Fruit fly (Drosophila melanogaster): ENCODE measurements around the gene CG16704.

CG16704 gene

dm6 chr2L:3656667-3657066, 35.7 kb downstream of the CG16704 start, which contains the start of gene for:
Gene for, minus strand, starts transcription at chr2L:3656953.
- TF ChIP-seq Myc (optimal IDR thresholded peaks at IDR 0.05) (no peak), Sin3A (optimal IDR thresholded peaks at IDR 0.05) (no peak), h (optimal IDR thresholded peaks at IDR 0.05) (no peak), ttk (optimal IDR thresholded peaks at IDR 0.05) (no peak), insv (optimal IDR thresholded peaks at IDR 0.05) (no peak), psq (optimal IDR thresholded peaks at IDR 0.05) (no peak)

DNA sequence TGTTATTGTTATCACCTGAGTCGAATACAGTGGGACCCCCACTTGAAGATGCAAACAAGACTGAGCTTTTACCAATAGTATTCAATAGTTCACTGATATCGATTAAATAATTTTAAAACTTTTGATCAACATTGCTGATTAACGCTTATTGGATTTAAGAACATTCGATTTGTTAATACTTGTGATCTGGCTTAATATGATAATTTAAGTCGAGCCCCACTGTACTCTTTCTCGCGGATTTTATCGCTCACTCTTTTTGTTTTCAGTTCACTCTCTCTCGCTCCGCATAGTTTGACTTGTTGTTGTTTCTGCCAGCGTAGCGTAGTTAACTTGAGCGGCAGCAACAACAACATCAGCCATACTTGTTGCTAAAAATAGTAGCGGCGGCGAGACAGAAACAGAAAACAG, 36.7 kb downstream of the CG16704 start:
- TF ChIP-seq Sin3A (optimal IDR thresholded peaks at IDR 0.05) = no peak
- TF ChIP-seq insv (optimal IDR thresholded peaks at IDR 0.05) = no peak

- TF ChIP-seq psq (optimal IDR thresholded peaks at IDR 0.05) (no peak), ttk (optimal IDR thresholded peaks at IDR 0.05) (no peak), insv (optimal IDR thresholded peaks at IDR 0.05) (no peak), h (optimal IDR thresholded peaks at IDR 0.05) (no peak), Myc (optimal IDR thresholded peaks at IDR 0.05) (no peak)
Measured at dm6 chr2L:3654956-3655618, 37.3 kb downstream of the CG16704 start.

dm6 chr2L:3648173-3648972, 44.0 kb downstream of the CG16704 start:
- TF ChIP-seq Sin3A (optimal IDR thresholded peaks at IDR 0.05) (no peak), h (optimal IDR thresholded peaks at IDR 0.05) (no peak), insv (optimal IDR thresholded peaks at IDR 0.05) (no peak), psq (optimal IDR thresholded peaks at IDR 0.05) (no peak), Myc (optimal IDR thresholded peaks at IDR 0.05) (no peak), ttk (optimal IDR thresholded peaks at IDR 0.05) (no peak)

DNA sequence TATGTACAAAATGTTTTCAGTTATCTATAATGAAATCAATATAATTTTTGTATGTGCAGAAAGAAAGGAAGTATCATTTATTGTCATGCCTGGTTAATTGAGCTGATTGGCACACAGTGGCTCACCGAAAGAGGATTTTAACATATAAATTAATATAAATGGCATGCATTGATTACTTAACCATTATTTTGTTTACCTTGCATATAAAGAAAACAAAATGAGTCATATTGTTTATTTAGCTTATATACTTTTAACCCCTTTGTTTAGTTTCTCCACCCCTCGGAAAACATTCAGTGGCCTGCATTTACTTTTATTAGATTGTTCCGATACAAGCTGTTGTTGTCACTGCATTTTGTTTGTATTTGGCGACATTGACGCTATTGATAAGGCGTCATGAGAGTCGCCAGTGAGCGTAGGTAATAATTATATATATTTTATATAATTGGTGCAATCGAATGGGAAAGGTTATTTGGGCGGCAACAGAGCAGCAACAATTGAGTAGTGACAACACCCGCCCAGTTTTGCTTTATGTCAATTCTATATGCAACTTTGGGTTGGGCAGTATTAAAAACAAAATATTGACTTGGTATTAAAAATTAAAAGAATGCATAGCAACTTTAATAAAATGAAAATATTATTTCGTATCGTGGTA, 44.7 kb downstream of the CG16704 start:
- no peak for TF ChIP-seq Myc (optimal IDR thresholded peaks at IDR 0.05)
- no peak for TF ChIP-seq Sin3A (optimal IDR thresholded peaks at IDR 0.05)

- TF ChIP-seq psq (optimal IDR thresholded peaks at IDR 0.05) = no peak
- no peak for TF ChIP-seq ttk (optimal IDR thresholded peaks at IDR 0.05)
- no peak for TF ChIP-seq Myc (optimal IDR thresholded peaks at IDR 0.05)
- TF ChIP-seq insv (optimal IDR thresholded peaks at IDR 0.05) = no peak
- no peak for TF ChIP-seq Sin3A (optimal IDR thresholded peaks at IDR 0.05)
- no peak for TF ChIP-seq h (optimal IDR thresholded peaks at IDR 0.05)
Measured at dm6 chr2L:3646041-3646440, 46.3 kb downstream of the CG16704 start.

DNA sequence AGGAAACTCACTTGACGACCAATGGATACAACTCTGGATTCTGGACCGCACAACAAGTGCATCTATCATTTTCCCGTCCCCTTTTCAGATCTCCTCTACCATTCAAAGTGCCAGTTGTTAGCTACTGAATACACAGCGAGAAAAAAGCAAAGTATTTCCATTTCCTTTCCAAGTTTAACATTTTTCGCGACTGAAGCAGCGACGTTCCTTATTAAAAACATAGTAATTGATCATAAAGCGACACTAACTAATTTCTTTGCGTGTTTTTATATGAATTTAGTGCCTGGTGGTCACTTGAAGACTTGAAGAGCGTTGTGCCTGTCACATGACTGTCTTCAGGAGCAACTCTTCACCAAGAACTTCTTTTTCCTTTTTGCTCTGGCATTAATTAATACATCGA, 47.0 kb downstream of the CG16704 start:
- no peak for TF ChIP-seq Sin3A (optimal IDR thresholded peaks at IDR 0.05)
- no peak for TF ChIP-seq ttk (optimal IDR thresholded peaks at IDR 0.05)
- no peak for TF ChIP-seq psq (optimal IDR thresholded peaks at IDR 0.05)
- TF ChIP-seq Myc (optimal IDR thresholded peaks at IDR 0.05) = no peak

DNA sequence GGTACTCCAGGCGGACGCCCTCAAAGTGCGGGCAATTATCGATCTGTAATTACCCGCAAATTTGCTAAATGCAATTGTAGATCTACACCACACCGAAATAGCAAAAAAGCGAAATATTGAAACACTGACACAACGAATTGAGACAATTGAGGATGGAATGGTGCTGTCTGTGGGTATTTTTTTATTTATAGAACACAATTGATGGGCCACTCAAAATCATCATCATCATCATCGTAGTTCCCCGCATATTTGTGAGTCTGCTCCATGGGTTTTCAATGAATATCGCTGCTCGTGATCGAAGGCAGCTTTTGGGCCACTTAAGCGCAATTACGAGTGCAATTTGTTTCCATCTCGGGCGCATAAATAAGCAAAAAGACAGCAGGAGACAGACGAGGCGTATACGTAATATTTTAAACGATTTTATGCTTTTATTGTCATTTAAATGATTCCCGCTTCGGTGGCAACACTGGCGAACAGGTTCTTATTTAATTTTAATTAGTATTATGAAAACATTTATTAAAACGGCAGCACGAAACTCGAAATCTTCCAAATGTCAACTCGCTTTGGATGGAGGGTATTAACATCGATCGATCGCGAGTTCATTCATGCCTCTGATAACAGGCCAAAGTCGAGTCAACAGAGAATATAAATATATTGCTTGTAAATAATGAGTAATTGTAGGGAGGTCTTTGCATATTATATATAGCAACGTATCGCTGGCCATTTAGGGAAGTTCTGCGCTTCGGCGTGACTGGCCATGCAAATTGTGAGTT, 50.1 kb downstream of the CG16704 start:
- TF ChIP-seq Sin3A (optimal IDR thresholded peaks at IDR 0.05) = no peak
- no peak for TF ChIP-seq ttk (optimal IDR thresholded peaks at IDR 0.05)
- TF ChIP-seq insv (optimal IDR thresholded peaks at IDR 0.05) = no peak
- TF ChIP-seq Myc (optimal IDR thresholded peaks at IDR 0.05) = no peak
- no peak for TF ChIP-seq psq (optimal IDR thresholded peaks at IDR 0.05)
- TF ChIP-seq h (optimal IDR thresholded peaks at IDR 0.05) = no peak

Measured in Kc167 (cell line).